Worm (Caenorhabditis elegans) whole organism, early embryonic: ENCODE data around the gene cpr-2.

ENCODE experiments used
- B0310.2 ChIP-seq: sonication (generic microtip); optimal IDR thresholded peaks from 2 replicates; lab custom pipeline; 2016; ENCODE audit warnings: mild to moderate bottlenecking, missing genetic modification characterization, missing compliant biosample characterization
- F13C5.2 ChIP-seq: sonication (generic microtip); optimal IDR thresholded peaks from 2 replicates; lab custom pipeline; 2017; ENCODE audit warnings: mild to moderate bottlenecking, missing genetic modification characterization, inconsistent platforms, missing compliant biosample characterization
- aly-1 ChIP-seq: sonication (generic microtip); optimal IDR thresholded peaks from 2 replicates; lab custom pipeline; 2016; ENCODE audit warnings: missing genetic modification characterization, missing compliant biosample characterization
- ama-1 ChIP-seq: fragments of 150-350 bp; optimal IDR thresholded peaks from 2 replicates; lab custom pipeline; 2014
- ceh-13 ChIP-seq: fragments of 200-800 bp; sonication (Bioruptor generic); optimal IDR thresholded peaks from 2 replicates; lab custom pipeline; 2018; ENCODE audit warnings: mild to moderate bottlenecking, missing genetic modification characterization, missing compliant biosample characterization
- ceh-36 ChIP-seq: sonication (generic microtip); optimal IDR thresholded peaks from 2 replicates; lab custom pipeline; 2016; ENCODE audit warnings: missing genetic modification characterization, inconsistent platforms, missing compliant biosample characterization
- ets-7 ChIP-seq: sonication (generic microtip); optimal IDR thresholded peaks from 2 replicates; lab custom pipeline; 2016; ENCODE audit warnings: missing genotype, missing genetic modification characterization, missing compliant biosample characterization
- flt-1 ChIP-seq: fragments of 200-800 bp; sonication (Bioruptor generic); IDR thresholded peaks from 2 replicates; pipeline ENCODE4 v1.3.6; 2022; ENCODE audit warnings: missing genetic modification characterization, missing compliant biosample characterization
- hmbx-1 ChIP-seq: sonication (generic microtip); optimal IDR thresholded peaks from 2 replicates; lab custom pipeline; 2016; ENCODE audit warnings: mild to moderate bottlenecking, missing genetic modification characterization, missing compliant biosample characterization
- hmg-4 ChIP-seq: fragments of 200-800 bp; sonication (Bioruptor generic); optimal IDR thresholded peaks from 2 replicates; lab custom pipeline; 2018; ENCODE audit warnings: mild to moderate bottlenecking, missing genetic modification characterization, missing compliant biosample characterization
- hnd-1 ChIP-seq: sonication (generic microtip); optimal IDR thresholded peaks from 2 replicates; lab custom pipeline; 2016; ENCODE audit warnings: missing genetic modification characterization, missing compliant biosample characterization
- pes-1 ChIP-seq: fragments of 200-800 bp; sonication (Bioruptor generic); IDR thresholded peaks from 2 replicates; pipeline ENCODE4 v1.3.6; 2022; ENCODE audit warnings: missing genetic modification reagents, missing genetic modification characterization, missing compliant biosample characterization
- scrt-1 ChIP-seq: fragments of 200-800 bp; sonication (Bioruptor generic); IDR thresholded peaks from 2 replicates; pipeline ENCODE4 v1.3.6; 2022; ENCODE audit warnings: missing genetic modification characterization, missing compliant biosample characterization
- sea-1 ChIP-seq: fragments of 200-800 bp; sonication (Bioruptor generic); conservative IDR thresholded peaks from 2 replicates; pipeline ENCODE4 v1.3.6; 2022; ENCODE audit warnings: missing genetic modification characterization, missing compliant biosample characterization
- tbx-11 ChIP-seq: fragments of 200-800 bp; sonication (Bioruptor generic); IDR thresholded peaks from 2 replicates; pipeline ENCODE4 v1.3.6; 2022; ENCODE audit warnings: missing genetic modification characterization, missing compliant biosample characterization
- tbx-37 ChIP-seq: fragments of 200-800 bp; sonication (Bioruptor generic); conservative IDR thresholded peaks from 2 replicates; pipeline ENCODE4 v1.3.6; 2022; ENCODE audit warnings: missing genetic modification reagents, missing genetic modification characterization, missing compliant biosample characterization
- tra-4 ChIP-seq: sonication (generic microtip); optimal IDR thresholded peaks from 2 replicates; lab custom pipeline; 2017; ENCODE audit warnings: missing genetic modification characterization, missing compliant biosample characterization

cpr-2 gene

ce11 chrV:16506650-16507049 lies 27.2 kb downstream of the cpr-2 start:
- TF ChIP-seq pes-1 (GFP tag; lab: Robert Waterston, UW) (no peak), sea-1 (GFP tag; lab: Robert Waterston, UW) (no peak), ama-1 (lab: Kevin White, UChicago) (no peak), F13C5.2 (no peak), tbx-11 (no peak), scrt-1 (GFP tag; lab: Robert Waterston, UW) (no peak), hmg-4 (no peak), aly-1 (tag; lab: Kevin White, UChicago) (no peak), hnd-1 (no peak), hmbx-1 (tag; lab: Kevin White, UChicago) (no peak), B0310.2 (tag; lab: Kevin White, UChicago) (no peak), tra-4 (tag; lab: Kevin White, UChicago) (no peak), ceh-13 (GFP tag; lab: Kevin White, UChicago) (no peak), ceh-36 (no peak)

DNA sequence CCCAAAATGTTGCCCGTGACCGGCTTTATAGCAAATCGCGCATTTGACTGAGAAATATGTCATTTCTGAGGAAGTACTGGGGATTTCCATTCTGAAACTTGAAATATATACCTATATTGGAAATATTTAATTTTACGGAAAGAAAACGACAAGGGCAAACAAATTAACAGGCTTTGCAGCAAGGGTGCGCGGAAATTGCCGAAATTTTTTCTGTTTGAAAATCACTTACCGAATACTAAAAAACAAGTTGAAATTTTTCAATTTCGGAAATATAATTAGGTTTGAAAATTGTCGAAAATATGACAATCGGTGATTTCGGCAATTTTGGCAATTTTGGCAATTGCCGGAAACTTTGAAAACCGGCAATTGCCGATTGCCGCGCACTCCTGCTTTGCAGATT lies 28.1 kb downstream of the cpr-2 start, which contains the start of gene nhr-54:
nhr-54 (minus strand) TSS at position 101 of the 400 bp plus-strand sequence.
- TF ChIP-seq flt-1 (GFP tag; lab: Robert Waterston, UW), result no peak
- TF ChIP-seq tbx-37 (GFP tag; lab: Robert Waterston, UW), result no peak
- TF ChIP-seq B0310.2 (tag; lab: Kevin White, UChicago), result no peak
- no peak for TF ChIP-seq tra-4 (tag; lab: Kevin White, UChicago)
- TF ChIP-seq ets-7 (tag; lab: Kevin White, UChicago), result no peak
- TF ChIP-seq sea-1 (GFP tag; lab: Robert Waterston, UW), result no peak
- TF ChIP-seq hmbx-1 (tag; lab: Kevin White, UChicago), result no peak
- no peak for TF ChIP-seq F13C5.2
- TF ChIP-seq ceh-36, result no peak
- no peak for TF ChIP-seq tbx-11
- TF ChIP-seq pes-1 (GFP tag; lab: Robert Waterston, UW), result no peak
- TF ChIP-seq hnd-1, result no peak
- TF ChIP-seq aly-1 (tag; lab: Kevin White, UChicago), result no peak
- no peak for TF ChIP-seq hmg-4
- TF ChIP-seq ama-1 (lab: Kevin White, UChicago), result no peak
- TF ChIP-seq ceh-13 (GFP tag; lab: Kevin White, UChicago), result no peak
- TF ChIP-seq scrt-1 (GFP tag; lab: Robert Waterston, UW), result no peak

DNA sequence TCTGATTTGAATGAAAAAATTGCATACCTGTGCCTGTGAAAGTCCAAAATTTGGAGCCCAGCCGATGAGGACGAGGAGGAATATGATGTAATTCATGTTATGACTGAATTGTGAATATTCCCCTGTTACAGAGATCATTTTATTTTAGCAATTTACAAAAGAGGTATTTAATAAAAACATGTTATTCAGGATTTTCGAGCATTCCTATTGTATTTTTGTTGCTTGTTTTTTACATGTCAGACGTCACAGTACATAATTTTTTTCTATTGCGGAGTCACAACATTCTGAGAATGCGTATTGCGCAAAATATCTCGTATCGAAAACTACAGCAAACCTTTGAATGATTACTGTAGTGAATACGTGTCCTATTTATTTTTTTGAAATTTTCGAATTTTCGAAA lies 30.7 kb downstream of the cpr-2 start, which contains the start of gene F36D3.14:
F36D3.14 (minus strand) TSS at position 101 of the 400 bp plus-strand sequence.
- no peak for TF ChIP-seq sea-1 (GFP tag; lab: Robert Waterston, UW)
- no peak for TF ChIP-seq aly-1 (tag; lab: Kevin White, UChicago)
- no peak for TF ChIP-seq ceh-36
- no peak for TF ChIP-seq scrt-1 (GFP tag; lab: Robert Waterston, UW)
- no peak for TF ChIP-seq pes-1 (GFP tag; lab: Robert Waterston, UW)
- TF ChIP-seq flt-1 (GFP tag; lab: Robert Waterston, UW), result no peak
- no peak for TF ChIP-seq ama-1 (lab: Kevin White, UChicago)
- TF ChIP-seq hnd-1, result no peak
- no peak for TF ChIP-seq B0310.2 (tag; lab: Kevin White, UChicago)
- no peak for TF ChIP-seq ets-7 (tag; lab: Kevin White, UChicago)
- no peak for TF ChIP-seq tbx-11
- TF ChIP-seq hmbx-1 (tag; lab: Kevin White, UChicago), result no peak
- TF ChIP-seq tra-4 (tag; lab: Kevin White, UChicago), result no peak
- TF ChIP-seq hmg-4, result no peak
- TF ChIP-seq tbx-37 (GFP tag; lab: Robert Waterston, UW), result no peak
- no peak for TF ChIP-seq ceh-13 (GFP tag; lab: Kevin White, UChicago)
- no peak for TF ChIP-seq F13C5.2

ce11 chrV:16499006-16499405 lies 34.9 kb downstream of the cpr-2 start, which contains the start of gene F36D3.1:
TSS of gene F36D3.1 (plus strand) at chrV:16499352.
- no peak for TF ChIP-seq F13C5.2
- TF ChIP-seq ama-1 (lab: Kevin White, UChicago), result no peak
- no peak for TF ChIP-seq ets-7 (tag; lab: Kevin White, UChicago)
- no peak for TF ChIP-seq ceh-13 (GFP tag; lab: Kevin White, UChicago)
- no peak for TF ChIP-seq hmbx-1 (tag; lab: Kevin White, UChicago)
- no peak for TF ChIP-seq tbx-11
- no peak for TF ChIP-seq flt-1 (GFP tag; lab: Robert Waterston, UW)
- TF ChIP-seq hnd-1, result no peak
- TF ChIP-seq B0310.2 (tag; lab: Kevin White, UChicago), result no peak
- TF ChIP-seq tbx-37 (GFP tag; lab: Robert Waterston, UW), result no peak
- TF ChIP-seq sea-1 (GFP tag; lab: Robert Waterston, UW), result no peak
- TF ChIP-seq ceh-36, result no peak
- TF ChIP-seq aly-1 (tag; lab: Kevin White, UChicago), result no peak

DNA sequence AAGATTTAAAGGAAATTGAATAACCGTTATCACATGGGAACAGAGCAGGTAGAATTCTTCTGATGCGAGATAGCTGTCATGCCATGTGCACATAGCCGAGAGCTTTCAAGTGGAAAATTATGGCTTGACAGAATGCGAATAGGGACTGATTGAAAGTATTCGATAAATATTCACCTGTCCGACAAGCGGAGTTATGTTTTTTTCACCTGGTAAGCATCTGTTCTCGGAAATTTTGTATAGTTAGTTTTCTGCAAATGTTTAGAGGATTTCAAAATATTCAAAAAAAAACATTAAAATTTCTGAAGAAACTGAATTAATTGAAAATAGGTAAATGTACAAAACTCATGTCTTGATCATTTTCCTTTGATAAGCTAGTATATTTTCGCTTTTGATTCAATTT lies 36.4 kb downstream of the cpr-2 start, which contains the start of gene srh-136:
srh-136 (minus strand) TSS at position 93 of the 400 bp plus-strand sequence.
- TF ChIP-seq ets-7 (tag; lab: Kevin White, UChicago), result no peak
- TF ChIP-seq aly-1 (tag; lab: Kevin White, UChicago), result no peak

ce11 chrV:16494359-16494758 lies 39.5 kb downstream of the cpr-2 start, which contains the start of gene comt-2:
TSS of gene comt-2 (minus strand) at chrV:16494489.
- TF ChIP-seq ets-7 (tag; lab: Kevin White, UChicago), result no peak
- no peak for TF ChIP-seq hmg-4
- no peak for TF ChIP-seq flt-1 (GFP tag; lab: Robert Waterston, UW)
- TF ChIP-seq hmbx-1 (tag; lab: Kevin White, UChicago), result no peak
- no peak for TF ChIP-seq ceh-13 (GFP tag; lab: Kevin White, UChicago)
- TF ChIP-seq scrt-1 (GFP tag; lab: Robert Waterston, UW), result no peak
- TF ChIP-seq ama-1 (lab: Kevin White, UChicago), result no peak
- TF ChIP-seq ceh-36, result no peak
- TF ChIP-seq aly-1 (tag; lab: Kevin White, UChicago), result no peak
- TF ChIP-seq tra-4 (tag; lab: Kevin White, UChicago), result no peak
- TF ChIP-seq hnd-1, result no peak
- TF ChIP-seq tbx-37 (GFP tag; lab: Robert Waterston, UW), result no peak
- no peak for TF ChIP-seq sea-1 (GFP tag; lab: Robert Waterston, UW)
- no peak for TF ChIP-seq tbx-11
- TF ChIP-seq pes-1 (GFP tag; lab: Robert Waterston, UW), result no peak
- TF ChIP-seq B0310.2 (tag; lab: Kevin White, UChicago), result no peak
- no peak for TF ChIP-seq F13C5.2

DNA sequence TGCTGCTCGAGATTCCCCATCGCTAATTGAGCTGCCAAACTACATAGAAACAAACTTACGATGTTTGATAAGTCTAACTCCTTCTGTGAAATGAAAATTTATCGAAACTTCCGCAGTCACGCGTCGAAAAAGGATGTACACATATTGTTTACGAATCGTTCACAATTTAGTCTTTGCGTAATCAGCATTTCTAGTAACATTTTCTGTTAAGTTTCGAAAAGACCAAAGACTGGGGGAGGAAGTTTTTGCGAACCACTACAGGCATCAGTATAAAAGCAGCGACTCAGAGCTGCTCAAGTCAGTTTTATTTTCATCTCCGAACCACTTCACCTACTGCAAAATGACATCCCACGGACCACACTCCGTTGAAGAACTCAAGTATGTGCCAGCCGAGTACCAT lies 45.7 kb downstream of the cpr-2 start, which contains the start of gene sqst-4:
sqst-4 (plus strand) TSS at position 301 of the 400 bp plus-strand sequence.
- no peak for TF ChIP-seq aly-1 (tag; lab: Kevin White, UChicago)
- no peak for TF ChIP-seq flt-1 (GFP tag; lab: Robert Waterston, UW)
- no peak for TF ChIP-seq hnd-1
- no peak for TF ChIP-seq F13C5.2
- no peak for TF ChIP-seq hmg-4
- TF ChIP-seq ceh-36, result no peak
- TF ChIP-seq sea-1 (GFP tag; lab: Robert Waterston, UW), result no peak
- no peak for TF ChIP-seq ceh-13 (GFP tag; lab: Kevin White, UChicago)
- TF ChIP-seq ets-7 (tag; lab: Kevin White, UChicago), result no peak
- TF ChIP-seq ama-1 (lab: Kevin White, UChicago), result no peak
- no peak for TF ChIP-seq B0310.2 (tag; lab: Kevin White, UChicago)
- no peak for TF ChIP-seq scrt-1 (GFP tag; lab: Robert Waterston, UW)
- no peak for TF ChIP-seq tbx-37 (GFP tag; lab: Robert Waterston, UW)
- no peak for TF ChIP-seq hmbx-1 (tag; lab: Kevin White, UChicago)
